Worm (Caenorhabditis elegans) whole organism, young adult: ENCODE data around the gene C35B1.4.
A peak's percentile ranks its signal among the peaks of the same experiment; 100 is the strongest.

Experiments
- C06A6.2 ChIP-seq: fragments of 200-800 bp; sonication (Bioruptor generic); conservative IDR thresholded peaks from 2 replicates; pipeline ENCODE4 v1.3.6; 2022; ENCODE audit warnings: missing genetic modification characterization, missing compliant biosample characterization
- C17E4.6 ChIP-seq: fragments of 200-800 bp; sonication (Bioruptor generic); IDR thresholded peaks from 2 replicates; pipeline ENCODE4 v1.3.6; 2022; ENCODE audit warnings: missing genetic modification reagents, missing genetic modification characterization, missing compliant biosample characterization
- F23B12.7 ChIP-seq: sonication (generic microtip); optimal IDR thresholded peaks from 2 replicates; lab custom pipeline; 2017; ENCODE audit warnings: missing genetic modification characterization, mild to moderate bottlenecking, missing compliant biosample characterization, antibody characterized with exemption, moderate library complexity; ENCODE audit not compliant: insufficient read depth
- F52B5.7 ChIP-seq: sonication (generic microtip); optimal IDR thresholded peaks from 2 replicates; lab custom pipeline; 2016; ENCODE audit warnings: mild to moderate bottlenecking, missing genetic modification characterization, missing compliant biosample characterization
- F57A8.1 ChIP-seq: fragments of 200-800 bp; sonication (Bioruptor generic); optimal IDR thresholded peaks from 2 replicates; lab custom pipeline; 2018; ENCODE audit warnings: mild to moderate bottlenecking, missing genetic modification characterization, moderate library complexity, missing compliant biosample characterization
- F57C9.4 ChIP-seq: sonication (generic microtip); optimal IDR thresholded peaks from 2 replicates; lab custom pipeline; 2017; ENCODE audit warnings: mild to moderate bottlenecking, missing genetic modification characterization, missing compliant biosample characterization
- K12H6.12 ChIP-seq: fragments of 200-800 bp; sonication (Bioruptor generic); optimal IDR thresholded peaks from 2 replicates; lab custom pipeline; 2018; ENCODE audit warnings: mild to moderate bottlenecking, missing genetic modification characterization, missing compliant biosample characterization
- T07F8.4 ChIP-seq: sonication (generic microtip); optimal IDR thresholded peaks from 2 replicates; lab custom pipeline; 2016; ENCODE audit warnings: mild to moderate bottlenecking, missing genetic modification characterization, moderate library complexity, missing compliant biosample characterization
- T26A5.8 ChIP-seq: sonication (generic microtip); optimal IDR thresholded peaks from 2 replicates; lab custom pipeline; 2016; ENCODE audit warnings: missing genetic modification characterization, missing compliant biosample characterization
- Y53F4B.3 ChIP-seq: fragments of 200-800 bp; sonication (Bioruptor generic); IDR thresholded peaks from 2 replicates; pipeline ENCODE4 v1.3.6; 2022; ENCODE audit warnings: missing genetic modification reagents, missing genetic modification characterization, missing compliant biosample characterization
- Y56A3A.18 ChIP-seq: fragments of 200-800 bp; sonication (Bioruptor generic); IDR thresholded peaks from 2 replicates; pipeline ENCODE4 v1.3.6; 2022; ENCODE audit warnings: missing genetic modification reagents, missing genetic modification characterization, missing compliant biosample characterization
- ZK185.1 ChIP-seq: sonication (generic microtip); optimal IDR thresholded peaks from 2 replicates; lab custom pipeline; 2016; ENCODE audit warnings: mild to moderate bottlenecking, missing genetic modification characterization, missing compliant biosample characterization; ENCODE audit not compliant: poor library complexity, severe bottlenecking
- aptf-3 ChIP-seq: fragments of 200-800 bp; sonication (Bioruptor generic); IDR thresholded peaks from 2 replicates; pipeline ENCODE4 v1.3.6; 2022; ENCODE audit warnings: missing genetic modification characterization, missing compliant biosample characterization
- atf-7 ChIP-seq: sonication (generic microtip); optimal IDR thresholded peaks from 2 replicates; lab custom pipeline; 2017; ENCODE audit warnings: mild to moderate bottlenecking, missing genetic modification characterization, missing compliant biosample characterization
- attf-5 ChIP-seq: fragments of 200-800 bp; sonication (Bioruptor generic); optimal IDR thresholded peaks from 2 replicates; lab custom pipeline; 2018; ENCODE audit warnings: mild to moderate bottlenecking, missing genetic modification characterization, missing compliant biosample characterization
- bed-1 ChIP-seq: fragments of 200-800 bp; sonication (Bioruptor generic); IDR thresholded peaks from 2 replicates; pipeline ENCODE4 v1.3.6; 2022; ENCODE audit warnings: missing genetic modification reagents, missing genetic modification characterization, missing compliant biosample characterization
- bed-2 ChIP-seq: fragments of 200-800 bp; sonication (Bioruptor generic); IDR thresholded peaks from 2 replicates; pipeline ENCODE4 v1.3.6; 2022; ENCODE audit warnings: missing genetic modification reagents, missing genetic modification characterization, missing compliant biosample characterization
- cebp-2 ChIP-seq: fragments of 200-800 bp; sonication (Bioruptor generic); IDR thresholded peaks from 2 replicates; pipeline ENCODE4 v1.3.6; 2022; ENCODE audit warnings: missing genetic modification characterization, missing compliant biosample characterization
- ceh-27 ChIP-seq: fragments of 200-800 bp; sonication (Bioruptor generic); optimal IDR thresholded peaks from 2 replicates; lab custom pipeline; 2018; ENCODE audit warnings: mild to moderate bottlenecking, missing genetic modification characterization, moderate library complexity, missing compliant biosample characterization
- ceh-40 ChIP-seq: fragments of 200-800 bp; sonication (Bioruptor generic); IDR thresholded peaks from 2 replicates; pipeline ENCODE4 v1.3.6; 2022; ENCODE audit warnings: missing genetic modification characterization, missing compliant biosample characterization
- ceh-79 ChIP-seq: sonication (generic microtip); optimal IDR thresholded peaks from 2 replicates; lab custom pipeline; 2017; ENCODE audit warnings: mild to moderate bottlenecking, missing genetic modification characterization, missing compliant biosample characterization
- chd-7 ChIP-seq: sonication (generic microtip); optimal IDR thresholded peaks from 2 replicates; lab custom pipeline; 2016; ENCODE audit warnings: mild to moderate bottlenecking, missing genetic modification characterization, moderate library complexity, missing compliant biosample characterization
- die-1 ChIP-seq: sonication (generic microtip); optimal IDR thresholded peaks from 2 replicates; lab custom pipeline; 2016; ENCODE audit warnings: missing genotype, mild to moderate bottlenecking, missing genetic modification characterization, missing compliant biosample characterization
- fkh-3 ChIP-seq: sonication (generic microtip); optimal IDR thresholded peaks from 2 replicates; lab custom pipeline; 2016; ENCODE audit warnings: mild to moderate bottlenecking, missing genetic modification characterization, missing compliant biosample characterization
- hmg-1.2 ChIP-seq: fragments of 200-800 bp; sonication (Bioruptor generic); IDR thresholded peaks from 2 replicates; pipeline ENCODE4 v1.3.6; 2022; ENCODE audit warnings: missing genetic modification reagents, missing genetic modification characterization, missing compliant biosample characterization
- let-607 ChIP-seq, 2 experiments: fragments of 200-800 bp in 1 of 2; sonication (Bioruptor generic) in 1 of 2; sonication (generic microtip) in 1 of 2; optimal IDR thresholded peaks; 2 replicates each; lab custom pipeline; 2016 to 2018; ENCODE audit warnings: mild to moderate bottlenecking in 2 of 2, missing compliant biosample characterization in 2 of 2, missing genetic modification characterization in 2 of 2, moderate library complexity in 2 of 2, missing genotype in 1 of 2
- lin-26 ChIP-seq: fragments of 200-800 bp; sonication (Bioruptor generic); IDR thresholded peaks from 2 replicates; pipeline ENCODE4 v1.3.6; 2022; ENCODE audit warnings: missing genetic modification reagents, missing genetic modification characterization, missing compliant biosample characterization
- lir-1 ChIP-seq: fragments of 200-800 bp; sonication (Bioruptor generic); conservative IDR thresholded peaks from 2 replicates; pipeline ENCODE4 v1.3.6; 2022; ENCODE audit warnings: missing genetic modification reagents, missing genetic modification characterization, missing compliant biosample characterization
- lsl-1 ChIP-seq: fragments of 200-800 bp; sonication (Bioruptor generic); optimal IDR thresholded peaks from 2 replicates; lab custom pipeline; 2018; ENCODE audit warnings: mild to moderate bottlenecking, missing genetic modification characterization, moderate library complexity, missing compliant biosample characterization
- madf-10 ChIP-seq: sonication (generic microtip); optimal IDR thresholded peaks from 2 replicates; lab custom pipeline; 2016; ENCODE audit warnings: mild to moderate bottlenecking, missing genetic modification characterization, missing compliant biosample characterization
- nfya-1 ChIP-seq: sonication (generic microtip); optimal IDR thresholded peaks from 2 replicates; lab custom pipeline; 2017; ENCODE audit warnings: antibody characterized with exemption, missing compliant biosample characterization, missing genetic modification characterization, borderline replicate concordance; ENCODE audit not compliant: insufficient read depth
- nhr-120 ChIP-seq: fragments of 200-800 bp; sonication (Bioruptor generic); IDR thresholded peaks from 2 replicates; pipeline ENCODE4 v1.3.6; 2022; ENCODE audit warnings: missing genetic modification characterization, missing compliant biosample characterization
- nhr-179 ChIP-seq: sonication (generic microtip); optimal IDR thresholded peaks from 2 replicates; lab custom pipeline; 2016; ENCODE audit warnings: mild to moderate bottlenecking, missing genetic modification characterization, missing compliant biosample characterization
- nhr-80 ChIP-seq: sonication (generic microtip); optimal IDR thresholded peaks from 2 replicates; lab custom pipeline; 2016; ENCODE audit warnings: missing genetic modification characterization, missing compliant biosample characterization
- rec-8 ChIP-seq, 2 experiments: sonication (generic microtip); optimal IDR thresholded peaks; 2 replicates each; lab custom pipeline; 2016; ENCODE audit warnings: mild to moderate bottlenecking in 2 of 2, missing genetic modification characterization in 2 of 2, missing genetic modification reagents in 2 of 2, missing genotype in 2 of 2, missing biosample characterization in 1 of 2, missing compliant biosample characterization in 1 of 2, moderate library complexity in 1 of 2
- repo-1 ChIP-seq: sonication (generic microtip); optimal IDR thresholded peaks from 2 replicates; lab custom pipeline; 2017; ENCODE audit warnings: mild to moderate bottlenecking, missing genetic modification characterization, missing compliant biosample characterization
- sea-2 ChIP-seq: fragments of 200-800 bp; sonication (Bioruptor generic); IDR thresholded peaks from 2 replicates; pipeline ENCODE4 v1.3.6; 2022; ENCODE audit warnings: missing genetic modification characterization, missing compliant biosample characterization
- snpc-3.4 ChIP-seq: sonication (generic microtip); optimal IDR thresholded peaks from 2 replicates; lab custom pipeline; 2017; ENCODE audit warnings: missing genetic modification characterization, mild to moderate bottlenecking, missing compliant biosample characterization, antibody characterized with exemption, moderate library complexity, missing genotype, missing genetic modification reagents
- tbx-9 ChIP-seq: sonication (generic microtip); optimal IDR thresholded peaks from 2 replicates; lab custom pipeline; 2016; ENCODE audit warnings: borderline replicate concordance, missing genetic modification characterization, inconsistent platforms, missing compliant biosample characterization
- unc-62 ChIP-seq: fragments of 150-350 bp; optimal IDR thresholded peaks from 2 replicates; lab custom pipeline; 2014; ENCODE audit warnings: missing biosample characterization, missing genetic modification reagents, missing genetic modification characterization
- xnd-1 ChIP-seq: sonication (generic microtip); optimal IDR thresholded peaks from 2 replicates; lab custom pipeline; 2016; ENCODE audit warnings: missing genotype, missing genetic modification reagents, missing genetic modification characterization, missing compliant biosample characterization
- ztf-22 ChIP-seq: fragments of 200-800 bp; sonication (Bioruptor generic); optimal IDR thresholded peaks from 2 replicates; lab custom pipeline; 2018; ENCODE audit warnings: mild to moderate bottlenecking, missing genetic modification characterization, moderate library complexity, missing compliant biosample characterization

The C35B1.4 gene

DNA sequence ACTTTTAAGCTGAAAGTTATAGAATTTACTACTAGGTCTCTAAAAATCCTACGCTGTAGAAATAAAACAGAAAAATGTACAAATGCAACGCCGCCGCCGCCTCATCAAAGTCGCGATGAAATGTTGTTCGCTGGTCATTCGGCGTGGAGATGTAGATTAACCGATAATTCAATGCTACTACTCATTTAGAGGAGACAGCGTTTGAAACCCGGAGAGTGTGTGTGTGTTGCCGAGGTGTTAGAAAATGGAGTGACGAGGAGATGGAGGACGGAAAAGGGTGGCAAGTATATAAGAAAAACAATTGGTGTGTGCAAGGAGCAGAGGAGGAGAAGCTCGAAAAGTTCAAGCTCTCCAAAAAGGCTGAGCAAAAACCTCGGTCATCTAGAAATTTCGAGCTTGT lies 27.3 kb upstream of the C35B1.4 start:
- TF ChIP-seq nfya-1 (tag; lab: Kevin White, UChicago) (no peak), C17E4.6 (GFP tag; lab: Robert Waterston, UW) (no peak), lsl-1 (GFP tag; lab: Kevin White, UChicago) (no peak), F57C9.4 (tag; lab: Kevin White, UChicago) (no peak), die-1 (tag; lab: Kevin White, UChicago) (no peak), cebp-2 (GFP tag; lab: Robert Waterston, UW) (no peak), chd-7 (tag; lab: Kevin White, UChicago) (no peak), atf-7 (tag; lab: Kevin White, UChicago) (no peak), hmg-1.2 (GFP tag; lab: Robert Waterston, UW) (no peak), xnd-1 (tag; lab: Kevin White, UChicago) (no peak), rec-8 (tag; optimal IDR thresholded peaks at IDR 0.05; lab: Kevin White, UChicago) (no peak), K12H6.12 (tag; lab: Kevin White, UChicago) (no peak), ceh-40 (GFP tag; lab: Robert Waterston, UW) (no peak), nhr-120 (GFP tag; lab: Robert Waterston, UW) (no peak), ceh-27 (no peak), attf-5 (no peak)

ce11 chrIV:4053405-4053804 lies 26.2 kb upstream of the C35B1.4 start:
- TF ChIP-seq lin-26 (GFP tag; lab: Robert Waterston, UW) (no peak), nhr-80 (peak; percentile 11)

- TF ChIP-seq ZK185.1 (tag; lab: Kevin White, UChicago) (no peak), madf-10 (tag; lab: Kevin White, UChicago) (no peak), fkh-3 (tag; lab: Kevin White, UChicago) (no peak), ztf-22 (GFP tag; lab: Kevin White, UChicago) (no peak), nhr-120 (GFP tag; lab: Robert Waterston, UW) (no peak), ceh-27 (no peak), T26A5.8 (tag; lab: Kevin White, UChicago) (no peak), F57A8.1 (GFP tag; lab: Kevin White, UChicago) (no peak), snpc-3.4 (no peak), let-607 (tag; optimal IDR thresholded peaks at IDR 0.05; lab: Kevin White, UChicago) (no peak)
- TF ChIP-seq, all 124 proteins: peak for 0
Observed at ce11 chrIV:4055297-4055696, 24.3 kb upstream of the C35B1.4 start.

- no peak for TF ChIP-seq nhr-179 (tag; lab: Kevin White, UChicago)
- TF ChIP-seq nfya-1 (tag; lab: Kevin White, UChicago): no peak
- TF ChIP-seq tbx-9 (tag; lab: Kevin White, UChicago): no peak
- no peak for TF ChIP-seq F23B12.7
- no peak for TF ChIP-seq T07F8.4
- TF ChIP-seq repo-1 (tag; lab: Kevin White, UChicago): no peak
- no peak for TF ChIP-seq bed-2
- no peak for TF ChIP-seq C06A6.2 (GFP tag; lab: Robert Waterston, UW)
- no peak for TF ChIP-seq bed-1
- no peak for TF ChIP-seq ceh-79 (tag; lab: Kevin White, UChicago)
- no peak for TF ChIP-seq sea-2 (GFP tag; lab: Robert Waterston, UW)
- no peak for TF ChIP-seq Y56A3A.18 (GFP tag; lab: Robert Waterston, UW)
- no peak for TF ChIP-seq aptf-3 (GFP tag; lab: Robert Waterston, UW)
- no peak for TF ChIP-seq atf-7 (tag; lab: Kevin White, UChicago)
- no peak for TF ChIP-seq F52B5.7
- no peak for TF ChIP-seq unc-62
- no peak for TF ChIP-seq chd-7 (tag; lab: Kevin White, UChicago)
- TF ChIP-seq lir-1 (GFP tag; lab: Robert Waterston, UW): no peak
- no peak for TF ChIP-seq Y53F4B.3 (GFP tag; lab: Robert Waterston, UW)
- no peak for TF ChIP-seq ZK185.1 (tag; lab: Kevin White, UChicago)
Observed at ce11 chrIV:4063573-4063972, 16.0 kb upstream of the C35B1.4 start, which contains the start of gene ilys-6. TSS of gene ilys-6 (minus strand) at chrIV:4063673.
